Fruit fly (Drosophila melanogaster) whole organism: ENCODE results near the gene CG14961.

ENCODE experiments used
- CG8478 ChIP-seq: fragments of >200 bp; optimal IDR thresholded peaks from 2 replicates; lab custom pipeline; 2018; ENCODE audit warnings: inconsistent platforms
- pan ChIP-seq: fragments of >200 bp; optimal IDR thresholded peaks from 2 replicates; lab custom pipeline; 2017
- psq ChIP-seq: fragments of >200 bp; optimal IDR thresholded peaks from 2 replicates; lab custom pipeline; 2017
- usp ChIP-seq: fragments of >200 bp; optimal IDR thresholded peaks from 2 replicates; lab custom pipeline; 2017; ENCODE audit warnings: missing biosample characterization, missing genetic modification characterization, mixed read lengths

- TF ChIP-seq CG8478 (no peak), psq (lab: Kevin White, UChicago) (no peak), pan (lab: Kevin White, UChicago) (no peak), usp (no peak)
Observed at dm6 chr3L:3315288-3315687, 14.6 kb upstream of the CG14961 start, which contains the start of gene Drsl4.
